Fruit fly (Drosophila melanogaster) whole organism, pupa: ENCODE results near the gene ND-13A.

Experiments
- CG13204 ChIP-seq: fragments of 200-800 bp; sonication (Bioruptor generic); optimal IDR thresholded peaks from 2 replicates; lab custom pipeline; 2018; ENCODE audit warnings: missing biosample characterization, mild to moderate bottlenecking, missing genetic modification characterization, moderate library complexity
- CG17806 ChIP-seq: fragments of 200-800 bp; sonication (Bioruptor generic); optimal IDR thresholded peaks from 2 replicates; lab custom pipeline; 2018; ENCODE audit warnings: missing biosample characterization, mild to moderate bottlenecking, missing genetic modification characterization, moderate library complexity
- CG32121 ChIP-seq: fragments of 200-800 bp; sonication (Bioruptor generic); IDR thresholded peaks from 2 replicates; pipeline ENCODE4 v1.3.6; 2022; ENCODE audit warnings: missing biosample characterization, missing genetic modification characterization
- CG4496 ChIP-seq: fragments of 200-800 bp; sonication (Bioruptor generic); IDR thresholded peaks from 3 replicates; pipeline ENCODE4 v1.3.6; 2022; ENCODE audit warnings: missing biosample characterization, missing genetic modification characterization
- CG8159 ChIP-seq: fragments of 200-800 bp; sonication (Bioruptor generic); optimal IDR thresholded peaks from 3 replicates; lab custom pipeline; 2018; ENCODE audit warnings: missing biosample characterization, mild to moderate bottlenecking, missing genetic modification characterization, moderate library complexity
- EcR ChIP-seq: fragments of 200-800 bp; sonication (Bioruptor generic); optimal IDR thresholded peaks from 3 replicates; lab custom pipeline; 2019; ENCODE audit warnings: missing biosample characterization, missing genetic modification characterization, mild to moderate bottlenecking, moderate library complexity, missing genetic modification reagents
- Pif1A ChIP-seq: fragments of 200-800 bp; sonication (Bioruptor generic); optimal IDR thresholded peaks from 3 replicates; lab custom pipeline; 2016; ENCODE audit warnings: missing biosample characterization, missing genetic modification characterization
- Pif1B ChIP-seq: fragments of 200-800 bp; sonication (Bioruptor generic); optimal IDR thresholded peaks from 3 replicates; lab custom pipeline; 2016; ENCODE audit warnings: missing biosample characterization, missing genetic modification characterization
- Snoo ChIP-seq: fragments of 200-800 bp; sonication (Bioruptor generic); optimal IDR thresholded peaks from 3 replicates; lab custom pipeline; 2017; ENCODE audit warnings: missing biosample characterization, mild to moderate bottlenecking, missing genetic modification characterization, inconsistent platforms
- fd96Ca ChIP-seq: fragments of 200-800 bp; sonication (Bioruptor generic); IDR thresholded peaks from 3 replicates; pipeline ENCODE4 v1.3.6; 2022; ENCODE audit warnings: missing biosample characterization, missing genetic modification characterization
- gl ChIP-seq: fragments of 200-800 bp; sonication (Bioruptor generic); optimal IDR thresholded peaks from 2 replicates; lab custom pipeline; 2018; ENCODE audit warnings: missing biosample characterization, mild to moderate bottlenecking, missing genetic modification characterization
- rn ChIP-seq: fragments of 200-800 bp; sonication (Bioruptor generic); IDR thresholded peaks from 2 replicates; pipeline ENCODE4 v1.3.6; 2022; ENCODE audit warnings: missing biosample characterization, missing genetic modification characterization

- TF ChIP-seq fd96Ca (GFP tag; lab: Robert Waterston, UW) (no peak; the same call in 2 of the 3 replicates), EcR (GFP tag; lab: Kevin White, UChicago) (no peak), Pif1A (GFP tag; lab: Kevin White, UChicago) (peak; percentile 74), Snoo (tag; lab: Kevin White, UChicago) (peak; percentile 83), CG8159 (tag; lab: Kevin White, UChicago) (peak; percentile 91), CG13204 (no peak), gl (tag; lab: Kevin White, UChicago) (peak; percentile 62), Pif1B (GFP tag; lab: Kevin White, UChicago) (no peak), CG32121 (no peak; the same call in 1 of the 2 replicates), rn (GFP tag; lab: Robert Waterston, UW) (no peak), CG4496 (peak; percentile 84), CG17806 (tag; lab: Kevin White, UChicago) (peak; percentile 32)
Observed at dm6 chr2L:5070797-5071579, 29.1 kb downstream of the ND-13A start, which contains the start of gene RpL37A.
